Worm (Caenorhabditis elegans) whole organism, L2 larva: ENCODE data around the gene npl-10.

ENCODE experiments used
- aly-2 ChIP-seq: fragments of 150-350 bp; optimal IDR thresholded peaks from 2 replicates; lab custom pipeline; 2014; ENCODE audit warnings: missing biosample characterization, missing genetic modification characterization
- ama-1 ChIP-seq: fragments of 150-350 bp; optimal IDR thresholded peaks from 2 replicates; lab custom pipeline; 2018; ENCODE audit warnings: inconsistent platforms
- ceh-16 ChIP-seq: fragments of 150-350 bp; optimal IDR thresholded peaks from 2 replicates; lab custom pipeline; 2014; ENCODE audit warnings: missing biosample characterization, missing genetic modification characterization
- ceh-82 ChIP-seq: fragments of 150-350 bp; optimal IDR thresholded peaks from 2 replicates; lab custom pipeline; 2014; ENCODE audit warnings: missing biosample characterization, missing genetic modification characterization
- egl-27 ChIP-seq: sonication (generic microtip); optimal IDR thresholded peaks from 3 replicates; lab custom pipeline; 2017; ENCODE audit warnings: missing biosample characterization, missing genetic modification reagents, missing genetic modification characterization
- lin-13 ChIP-seq: fragments of 150-350 bp; optimal IDR thresholded peaks from 2 replicates; lab custom pipeline; 2014; ENCODE audit warnings: missing biosample characterization, missing genetic modification reagents, missing genetic modification characterization
- snpc-4 ChIP-seq: fragments of 150-350 bp; optimal IDR thresholded peaks from 2 replicates; lab custom pipeline; 2014; ENCODE audit warnings: missing biosample characterization, missing genetic modification characterization
- unc-39 ChIP-seq: fragments of 150-350 bp; optimal IDR thresholded peaks from 2 replicates; lab custom pipeline; 2014; ENCODE audit warnings: missing biosample characterization, missing genetic modification characterization
- unc-55 ChIP-seq: fragments of 150-350 bp; sonication (generic microtip); optimal IDR thresholded peaks from 3 replicates; lab custom pipeline; 2014; ENCODE audit warnings: missing biosample characterization, missing genetic modification reagents, missing genetic modification characterization
- unc-62 ChIP-seq: fragments of 150-350 bp; optimal IDR thresholded peaks from 2 replicates; lab custom pipeline; 2014; ENCODE audit warnings: missing biosample characterization, missing genetic modification reagents, missing genetic modification characterization

- TF ChIP-seq egl-27 (tag; lab: Kevin White, UChicago) (no peak), ceh-16 (tag; lab: Kevin White, UChicago) (no peak), ama-1 (lab: Kevin White, UChicago) (no peak), lin-13 (GFP tag; lab: Kevin White, UChicago) (no peak), unc-55 (GFP tag; lab: Kevin White, UChicago) (no peak), aly-2 (tag; lab: Kevin White, UChicago) (no peak), unc-39 (tag; lab: Kevin White, UChicago) (no peak), snpc-4 (tag; lab: Kevin White, UChicago) (no peak), ceh-82 (tag; lab: Kevin White, UChicago) (no peak), unc-62 (GFP tag; lab: Kevin White, UChicago) (no peak)
Measured at ce11 chrIII:3959987-3960386, 24.3 kb upstream of the npl-10 start, which contains the start of gene R10E9.3.
